Fruit fly (Drosophila melanogaster): ENCODE data around the gene CG33783.

- TF ChIP-seq gsb (GFP tag; IDR thresholded peaks at IDR 0.05): no peak
- TF ChIP-seq zf30C (GFP tag; optimal IDR thresholded peaks at IDR 0.05): no peak
- no peak for TF ChIP-seq CG4404 (GFP tag; IDR thresholded peaks at IDR 0.05)
- no peak for TF ChIP-seq sens (GFP tag)
Observed at dm6 chr3R:10034995-10035446, 31.5 kb upstream of the CG33783 start.
